Worm (Caenorhabditis elegans) whole organism, young adult: ENCODE data around the gene ssp-34.

ENCODE experiments used
- ZK185.1 ChIP-seq: sonication (generic microtip); optimal IDR thresholded peaks from 2 replicates; lab custom pipeline; 2016; ENCODE audit warnings: mild to moderate bottlenecking, missing genetic modification characterization, missing compliant biosample characterization; ENCODE audit not compliant: poor library complexity, severe bottlenecking
- cebp-1 ChIP-seq, 2 experiments: fragments of 200-800 bp in 1 of 2; sonication (Bioruptor generic) in 1 of 2; sonication (generic microtip) in 1 of 2; IDR thresholded peaks in 1 of 2; optimal IDR thresholded peaks in 1 of 2; 2 replicates each; pipeline versions ENCODE4 v1.3.6 to Lab custom; 2017 to 2022; ENCODE audit warnings: missing compliant biosample characterization in 2 of 2, missing genetic modification characterization in 2 of 2, mild to moderate bottlenecking in 1 of 2, missing genetic modification reagents in 1 of 2, moderate library complexity in 1 of 2
- dpff-1 ChIP-seq: sonication (generic microtip); optimal IDR thresholded peaks from 2 replicates; lab custom pipeline; 2017; ENCODE audit warnings: mild to moderate bottlenecking, missing genetic modification characterization, missing compliant biosample characterization
- pha-4 ChIP-seq: fragments of 150-350 bp; sonication (generic microtip); optimal IDR thresholded peaks from 2 replicates; lab custom pipeline; 2014; ENCODE audit warnings: missing biosample characterization, missing genetic modification reagents, missing genetic modification characterization

ce11 chrIV:10734527-10735436 is 3.6 kb downstream of the ssp-34 start, which contains the start of the genes orc-5 and cyb-1:
- TF ChIP-seq cebp-1 (GFP tag; IDR thresholded peaks at IDR 0.05; lab: Robert Waterston, UW), result no peak
- TF ChIP-seq cebp-1 (tag; optimal IDR thresholded peaks at IDR 0.05; lab: Kevin White, UChicago), result no peak
- TF ChIP-seq pha-4, result no peak
- no peak for TF ChIP-seq dpff-1
- TF ChIP-seq ZK185.1, result no peak
